Worm (Caenorhabditis elegans) whole organism, L4/young adult: ENCODE measurements around the gene srbc-51.

Experiments
- W03F9.2 ChIP-seq: fragments of 150-350 bp; optimal IDR thresholded peaks from 2 replicates; lab custom pipeline; 2014; ENCODE audit warnings: missing biosample characterization, missing genetic modification characterization
- dao-5 ChIP-seq: sonication (generic microtip); optimal IDR thresholded peaks from 2 replicates; lab custom pipeline; 2016; ENCODE audit warnings: missing genotype, missing genetic modification characterization, moderate library complexity, missing compliant biosample characterization
- him-1 ChIP-seq: sonication (generic microtip); optimal IDR thresholded peaks from 2 replicates; lab custom pipeline; 2016; ENCODE audit warnings: missing genotype, missing genetic modification reagents, missing genetic modification characterization, missing compliant biosample characterization

DNA sequence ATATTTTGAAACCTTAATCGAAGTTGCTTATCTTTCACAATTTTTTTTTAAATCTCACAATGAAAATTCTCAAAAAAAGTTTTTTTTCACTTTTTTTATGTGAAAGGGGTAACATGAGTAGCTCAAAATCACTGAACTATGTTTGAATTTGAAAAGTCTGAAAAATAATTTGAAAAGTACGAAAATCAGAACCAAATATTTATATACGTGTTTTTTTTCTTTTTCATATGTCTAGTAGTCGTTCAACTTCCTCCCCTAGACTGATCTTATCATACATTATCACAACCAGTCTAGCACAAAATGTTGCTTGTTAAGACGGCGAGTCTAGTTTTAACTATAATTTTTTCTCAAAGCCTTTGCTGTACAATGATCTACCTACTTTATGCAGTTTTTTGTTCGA lies 4.8 kb upstream of the srbc-51 start, which contains the start of gene srbc-49:
- no peak for TF ChIP-seq W03F9.2 (tag; lab: Kevin White, UChicago)
- TF ChIP-seq dao-5 (tag; lab: Kevin White, UChicago) = no peak
- no peak for TF ChIP-seq him-1 (tag; lab: Kevin White, UChicago)
